Fruit fly (Drosophila melanogaster): ENCODE data around the gene jumu.

dm6 chr3R:10392539-10392919 lies 42.5 kb downstream of the jumu start:
- no peak for TF ChIP-seq CG8478 (optimal IDR thresholded peaks at IDR 0.05)
- no peak for TF ChIP-seq CTCF (optimal IDR thresholded peaks at IDR 0.05)

All from S2 (cell line).